Fruit fly (Drosophila melanogaster): ENCODE data around the gene Adhr.

Adhr gene

DNA sequence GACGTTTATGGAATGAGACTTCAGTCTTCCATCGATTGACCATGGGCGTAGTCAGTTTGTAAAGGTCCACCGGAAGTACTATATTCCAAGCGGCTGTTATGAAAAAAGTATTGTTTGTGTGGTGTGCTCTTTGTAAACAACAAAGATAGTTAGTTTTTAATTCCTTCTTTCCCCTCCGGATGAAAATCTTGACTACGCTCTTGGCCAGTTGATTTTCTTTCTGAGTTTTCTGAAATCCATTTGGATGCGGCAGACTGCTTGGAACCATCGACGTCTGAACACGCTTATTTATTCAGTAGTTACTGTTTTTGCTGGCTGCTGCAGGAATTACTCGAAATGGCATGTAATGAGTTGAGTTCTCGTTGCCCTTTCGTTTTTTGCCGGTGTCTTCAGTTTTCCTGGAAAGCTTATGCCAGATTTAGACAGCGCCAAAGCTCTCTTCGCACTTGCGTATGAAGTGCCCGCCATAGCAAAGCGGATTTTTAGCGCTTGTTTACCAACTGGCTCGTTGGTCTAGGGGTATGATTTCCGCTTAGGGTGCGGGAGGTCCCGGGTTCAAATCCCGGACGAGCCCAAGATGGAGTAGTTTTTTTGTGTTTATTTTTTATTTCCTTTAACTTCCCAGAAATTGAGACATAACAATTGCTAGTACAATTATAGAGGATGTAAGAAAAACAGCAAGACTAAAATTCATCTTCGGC is 16.8 kb upstream of the Adhr start (continued):
- no peak for TF ChIP-seq pzg (GFP tag; optimal IDR thresholded peaks at IDR 0.05)
- no peak for TF ChIP-seq CG2199 (GFP tag; IDR thresholded peaks at IDR 0.05)
- TF ChIP-seq CG6791 (GFP tag; IDR thresholded peaks at IDR 0.05; ENCODE audit: partially characterized antibody): peak; percentile 92
- no peak for TF ChIP-seq abd-A (tag; optimal IDR thresholded peaks at IDR 0.05)
- no peak for TF ChIP-seq Gug (GFP tag; IDR thresholded peaks at IDR 0.05)
- no peak for TF ChIP-seq bab2 (GFP tag; optimal IDR thresholded peaks at IDR 0.05)
- TF ChIP-seq ttk (GFP tag; IDR thresholded peaks at IDR 0.05): no peak
- no peak for TF ChIP-seq caup (GFP tag; optimal IDR thresholded peaks at IDR 0.05; ENCODE audit: severe bottlenecking)
- TF ChIP-seq cg (GFP tag; optimal IDR thresholded peaks at IDR 0.05): no peak
- TF ChIP-seq kah (GFP tag; optimal IDR thresholded peaks at IDR 0.05): no peak
- no peak for TF ChIP-seq sob (GFP tag; IDR thresholded peaks at IDR 0.05)
- TF ChIP-seq Hr78 (GFP tag; optimal IDR thresholded peaks at IDR 0.05): no peak
- no peak for TF ChIP-seq NK7.1 (GFP tag; optimal IDR thresholded peaks at IDR 0.05)
- no peak for TF ChIP-seq Chrac-16 (GFP tag; optimal IDR thresholded peaks at IDR 0.05)
- TF ChIP-seq Sox102F (GFP tag; optimal IDR thresholded peaks at IDR 0.05): peak; percentile 32
- peak; percentile 65 for TF ChIP-seq sens (GFP tag)
- TF ChIP-seq CG3995 (GFP tag; optimal IDR thresholded peaks at IDR 0.05): no peak
- TF ChIP-seq CG8765 (GFP tag; IDR thresholded peaks at IDR 0.05): no peak
- peak; percentile 15 for TF ChIP-seq ind (GFP tag; optimal IDR thresholded peaks at IDR 0.05)
- 0 out of 2 replicates have a peak, but pooled peaks have one; percentile 7 for TF ChIP-seq lmd (GFP tag; IDR thresholded peaks at IDR 0.05)
- no peak for TF ChIP-seq esg (GFP tag; conservative IDR thresholded peaks at IDR 0.05)
- no peak for TF ChIP-seq CG15269 (tag; optimal IDR thresholded peaks at IDR 0.05)
- TF ChIP-seq odd (GFP tag; optimal IDR thresholded peaks at IDR 0.05): no peak
- no peak for TF ChIP-seq CG6254 (GFP tag; optimal IDR thresholded peaks at IDR 0.05)
- no peak for TF ChIP-seq CG1024 (GFP tag; IDR thresholded peaks at IDR 0.05)
- TF ChIP-seq D19B (GFP tag; optimal IDR thresholded peaks at IDR 0.05): no peak
- TF ChIP-seq Doc3 (GFP tag; IDR thresholded peaks at IDR 0.05; ENCODE audit: partially characterized antibody): peak; percentile 45; the same call in 1 of the 3 replicates
- no peak for TF ChIP-seq Meics (GFP tag; optimal IDR thresholded peaks at IDR 0.05)
- peak; percentile 9; the same call in 1 of the 2 replicates for TF ChIP-seq CG14014 (GFP tag; IDR thresholded peaks at IDR 0.05)
- TF ChIP-seq fd3F (GFP tag; optimal IDR thresholded peaks at IDR 0.05): no peak
- peak; percentile 12 for TF ChIP-seq CG18262 (tag; optimal IDR thresholded peaks at IDR 0.05)
- TF ChIP-seq eve (GFP tag; optimal IDR thresholded peaks at IDR 0.05): peak in 1 of 2 experiments; percentile 79
- no peak for TF ChIP-seq ssp (GFP tag; IDR thresholded peaks at IDR 0.05)
- peak; percentile 9 for TF ChIP-seq Sox100B (GFP tag; optimal IDR thresholded peaks at IDR 0.05)
- no peak for TF ChIP-seq CG32767 (GFP tag; IDR thresholded peaks at IDR 0.05)
- no peak for TF ChIP-seq CG7357 (GFP tag; IDR thresholded peaks at IDR 0.05)
- TF ChIP-seq chinmo (GFP tag; IDR thresholded peaks at IDR 0.05; ENCODE audit: partially characterized antibody): peak; percentile 58; the same call in 1 of the 4 replicates
- peak; percentile 50 for TF ChIP-seq unc-4 (GFP tag; IDR thresholded peaks at IDR 0.05; ENCODE audit: partially characterized antibody)
- peak; percentile 89 for TF ChIP-seq zen2 (GFP tag; IDR thresholded peaks at IDR 0.05; ENCODE audit: partially characterized antibody)
- TF ChIP-seq Hr3 (GFP tag; optimal IDR thresholded peaks at IDR 0.05): no peak
- TF ChIP-seq Bdp1 (GFP tag; optimal IDR thresholded peaks at IDR 0.05): peak; percentile 99
- no peak for TF ChIP-seq tin (GFP tag; optimal IDR thresholded peaks at IDR 0.05)
- TF ChIP-seq Vsx1 (GFP tag; optimal IDR thresholded peaks at IDR 0.05): no peak
- TF ChIP-seq sqz (GFP tag; optimal IDR thresholded peaks at IDR 0.05): peak; percentile 41
- TF ChIP-seq CG17829 (tag; optimal IDR thresholded peaks at IDR 0.05): no peak
- TF ChIP-seq CG31441 (GFP tag; IDR thresholded peaks at IDR 0.05): no peak
- no peak for TF ChIP-seq CG16863 (GFP tag; optimal IDR thresholded peaks at IDR 0.05)
- no peak for TF ChIP-seq Gsc (GFP tag; IDR thresholded peaks at IDR 0.05)
- no peak for TF ChIP-seq CG3407 (GFP tag; optimal IDR thresholded peaks at IDR 0.05)
